Worm (Caenorhabditis elegans) whole organism, L4 larva: ENCODE results near the gene gldi-10.

Source experiments
- F37D6.2 ChIP-seq: sonication (generic microtip); optimal IDR thresholded peaks from 2 replicates; lab custom pipeline; 2016; ENCODE audit warnings: mild to moderate bottlenecking, missing genetic modification characterization, missing compliant biosample characterization
- aly-2 ChIP-seq: sonication (generic microtip); optimal IDR thresholded peaks from 2 replicates; lab custom pipeline; 2018; ENCODE audit warnings: missing biosample characterization, missing genetic modification characterization
- arid-1 ChIP-seq: fragments of 200-800 bp; sonication (Bioruptor generic); conservative IDR thresholded peaks from 2 replicates; pipeline ENCODE4 v1.3.6; 2022; ENCODE audit warnings: missing genetic modification reagents, missing genetic modification characterization, missing compliant biosample characterization
- dpl-1 ChIP-seq: fragments of 150-350 bp; optimal IDR thresholded peaks from 2 replicates; lab custom pipeline; 2014; ENCODE audit warnings: missing biosample characterization, missing genetic modification reagents, missing genetic modification characterization
- fos-1 ChIP-seq: fragments of 150-350 bp; optimal IDR thresholded peaks from 2 replicates; lab custom pipeline; 2014; ENCODE audit warnings: missing biosample characterization, missing genetic modification characterization
- madf-9 ChIP-seq: fragments of 200-800 bp; sonication (Bioruptor generic); conservative IDR thresholded peaks from 2 replicates; pipeline ENCODE4 v1.3.6; 2022; ENCODE audit warnings: missing genetic modification reagents, missing genetic modification characterization, missing compliant biosample characterization
- mdl-1 ChIP-seq, 2 experiments: fragments of 150-350 bp in 1 of 2; sonication (generic microtip) in 1 of 2; optimal IDR thresholded peaks; 2 replicates each; lab custom pipeline; 2014 to 2017; ENCODE audit warnings: missing biosample characterization in 2 of 2, missing genetic modification characterization in 2 of 2
- nhr-11 ChIP-seq: fragments of 150-350 bp; optimal IDR thresholded peaks from 2 replicates; lab custom pipeline; 2014; ENCODE audit warnings: missing biosample characterization, missing genetic modification characterization
- nhr-28 ChIP-seq: fragments of 150-350 bp; optimal IDR thresholded peaks from 2 replicates; lab custom pipeline; 2014; ENCODE audit warnings: missing biosample characterization, missing genetic modification characterization
- tag-97 ChIP-seq: fragments of 200-800 bp; sonication (Bioruptor generic); IDR thresholded peaks from 2 replicates; pipeline ENCODE4 v1.3.6; 2022; ENCODE audit warnings: missing genetic modification characterization, missing compliant biosample characterization
- tra-1 ChIP-seq: fragments of 200-800 bp; sonication (Bioruptor generic); IDR thresholded peaks from 2 replicates; pipeline ENCODE4 v1.3.6; 2022; ENCODE audit warnings: missing genetic modification reagents, missing genetic modification characterization, missing compliant biosample characterization
- zip-2 ChIP-seq: fragments of 150-350 bp; optimal IDR thresholded peaks from 2 replicates; lab custom pipeline; 2014; ENCODE audit warnings: missing biosample characterization, missing genetic modification characterization
- ztf-11 ChIP-seq: fragments of 150-350 bp; optimal IDR thresholded peaks from 2 replicates; lab custom pipeline; 2014; ENCODE audit warnings: missing biosample characterization, missing genetic modification characterization

- TF ChIP-seq aly-2, result no peak
- TF ChIP-seq fos-1 (tag; lab: Kevin White, UChicago), result no peak
- TF ChIP-seq madf-9 (GFP tag; lab: Robert Waterston, UW), result no peak
- no peak for TF ChIP-seq F37D6.2 (tag; lab: Kevin White, UChicago)
- peak; percentile 80 for TF ChIP-seq nhr-28 (tag; lab: Kevin White, UChicago)
- no peak for TF ChIP-seq nhr-11 (tag; lab: Kevin White, UChicago)
- TF ChIP-seq mdl-1 (tag; optimal IDR thresholded peaks at IDR 0.05; lab: Kevin White, UChicago), result no peak
- no peak for TF ChIP-seq arid-1 (GFP tag; lab: Robert Waterston, UW)
- TF ChIP-seq zip-2 (tag; lab: Kevin White, UChicago), result no peak
- TF ChIP-seq tag-97 (GFP tag; lab: Robert Waterston, UW), result no peak
- TF ChIP-seq dpl-1, result peak; percentile 15
- no peak for TF ChIP-seq tra-1 (GFP tag; lab: Robert Waterston, UW)
- no peak for TF ChIP-seq ztf-11
Measured at ce11 chrIV:9112019-9112418, 13.0 kb downstream of the gldi-10 start.
